Fruit fly (Drosophila melanogaster) whole organism, embryonic: ENCODE results near the gene Ugt37A3.

Experiments used
- BtbVII ChIP-seq: fragments of 200-800 bp; sonication (Bioruptor generic); optimal IDR thresholded peaks from 3 replicates; lab custom pipeline; 2017; ENCODE audit warnings: missing biosample characterization, mild to moderate bottlenecking, missing genetic modification characterization
- CG10565 ChIP-seq: fragments of 200-800 bp; sonication (Bioruptor generic); optimal IDR thresholded peaks from 3 replicates; lab custom pipeline; 2016; ENCODE audit warnings: missing biosample characterization, mild to moderate bottlenecking, missing genetic modification characterization
- CG11085 ChIP-seq: fragments of 200-800 bp; sonication (Bioruptor generic); IDR thresholded peaks from 2 replicates; pipeline ENCODE4 v1.3.6; 2022; ENCODE audit warnings: missing biosample characterization, missing genetic modification characterization
- CG11456 ChIP-seq: fragments of 200-800 bp; sonication (Bioruptor generic); IDR thresholded peaks from 3 replicates; pipeline ENCODE4 v1.3.6; 2022; ENCODE audit warnings: missing biosample characterization, missing genetic modification characterization
- CG11560 ChIP-seq: fragments of 200-800 bp; sonication (Bioruptor generic); IDR thresholded peaks from 3 replicates; pipeline ENCODE4 v1.3.6; 2022; ENCODE audit warnings: missing biosample characterization, missing genetic modification characterization
- CG11723 ChIP-seq: fragments of 200-800 bp; sonication (Bioruptor generic); optimal IDR thresholded peaks from 2 replicates; lab custom pipeline; 2017; ENCODE audit warnings: missing biosample characterization, mild to moderate bottlenecking, missing genetic modification characterization
- CG13624 ChIP-seq: fragments of 200-800 bp; sonication (Bioruptor generic); optimal IDR thresholded peaks from 2 replicates; lab custom pipeline; 2016; ENCODE audit warnings: missing biosample characterization, missing genetic modification characterization
- CG15696 ChIP-seq: fragments of 200-800 bp; sonication (Bioruptor generic); optimal IDR thresholded peaks from 2 replicates; lab custom pipeline; 2019; ENCODE audit warnings: missing biosample characterization, mild to moderate bottlenecking, missing genetic modification characterization, moderate library complexity
- CG17361 ChIP-seq: fragments of 200-800 bp; sonication (Bioruptor generic); IDR thresholded peaks from 3 replicates; pipeline ENCODE4 v1.3.6; 2022; ENCODE audit warnings: missing biosample characterization, missing genetic modification characterization
- CG1792 ChIP-seq: fragments of 200-800 bp; sonication (Bioruptor generic); optimal IDR thresholded peaks from 2 replicates; lab custom pipeline; 2016; ENCODE audit warnings: missing biosample characterization, missing genetic modification characterization
- CG2120 ChIP-seq: fragments of 200-800 bp; sonication (Bioruptor generic); optimal IDR thresholded peaks from 3 replicates; lab custom pipeline; 2016; ENCODE audit warnings: missing biosample characterization, missing genetic modification characterization
- CG2129 ChIP-seq: fragments of 200-800 bp; sonication (Bioruptor generic); IDR thresholded peaks from 2 replicates; pipeline ENCODE4 v1.3.6; 2022; ENCODE audit warnings: missing biosample characterization, missing genetic modification characterization; ENCODE audit not compliant: partially characterized antibody
- CG30020 ChIP-seq: fragments of 200-800 bp; optimal IDR thresholded peaks from 2 replicates; lab custom pipeline; 2019; ENCODE audit warnings: missing biosample characterization, mild to moderate bottlenecking, missing genetic modification characterization, moderate library complexity
- CG31441 ChIP-seq: fragments of 200-800 bp; sonication (Bioruptor generic); IDR thresholded peaks from 2 replicates; pipeline ENCODE4 v1.3.6; 2022; ENCODE audit warnings: missing biosample characterization, missing genetic modification characterization
- CG3163 ChIP-seq: fragments of 200-800 bp; sonication (Bioruptor generic); optimal IDR thresholded peaks from 3 replicates; lab custom pipeline; 2016; ENCODE audit warnings: missing biosample characterization, missing genetic modification characterization
- CG4730 ChIP-seq: fragments of 200-800 bp; sonication (Bioruptor generic); IDR thresholded peaks from 2 replicates; pipeline ENCODE4 v1.3.6; 2022; ENCODE audit warnings: missing biosample characterization, missing genetic modification characterization
- CG6654 ChIP-seq: fragments of 200-800 bp; sonication (Bioruptor generic); optimal IDR thresholded peaks from 2 replicates; lab custom pipeline; 2017; ENCODE audit warnings: missing biosample characterization, mild to moderate bottlenecking, missing genetic modification characterization
- CG6689 ChIP-seq: fragments of 200-800 bp; sonication (Bioruptor generic); IDR thresholded peaks from 2 replicates; pipeline ENCODE4 v1.3.6; 2022; ENCODE audit warnings: missing biosample characterization, missing genetic modification characterization
- CG6765 ChIP-seq: fragments of 200-800 bp; sonication (Bioruptor generic); optimal IDR thresholded peaks from 3 replicates; lab custom pipeline; 2017; ENCODE audit warnings: missing biosample characterization, mild to moderate bottlenecking, missing genetic modification characterization
- CG7745 ChIP-seq: fragments of 200-800 bp; sonication (Bioruptor generic); optimal IDR thresholded peaks from 2 replicates; lab custom pipeline; 2018; ENCODE audit warnings: missing biosample characterization, mild to moderate bottlenecking, missing genetic modification characterization, moderate library complexity
- CG7839 ChIP-seq: fragments of 200-800 bp; sonication (Bioruptor generic); optimal IDR thresholded peaks from 3 replicates; lab custom pipeline; 2018; ENCODE audit warnings: missing biosample characterization, mild to moderate bottlenecking, missing genetic modification characterization, moderate library complexity
- CG7963 ChIP-seq: fragments of 200-800 bp; sonication (Bioruptor generic); IDR thresholded peaks from 3 replicates; pipeline ENCODE4 v1.3.6; 2022; ENCODE audit warnings: missing biosample characterization, missing genetic modification characterization; ENCODE audit not compliant: partially characterized antibody
- CG8388 ChIP-seq: fragments of 200-800 bp; sonication (Bioruptor generic); optimal IDR thresholded peaks from 2 replicates; lab custom pipeline; 2019; ENCODE audit warnings: missing biosample characterization, mild to moderate bottlenecking, missing genetic modification characterization, moderate library complexity
- CG8478 ChIP-seq: fragments of >200 bp; optimal IDR thresholded peaks from 2 replicates; lab custom pipeline; 2018
- CG8765 ChIP-seq: fragments of 200-800 bp; sonication (Bioruptor generic); IDR thresholded peaks from 2 replicates; pipeline ENCODE4 v1.3.6; 2022; ENCODE audit warnings: missing biosample characterization, missing genetic modification characterization
- CG8924 ChIP-seq: fragments of 200-800 bp; optimal IDR thresholded peaks from 3 replicates; lab custom pipeline; 2019; ENCODE audit warnings: missing biosample characterization, mild to moderate bottlenecking, missing genetic modification characterization, moderate library complexity
- CG9437 ChIP-seq: fragments of 200-800 bp; sonication (Bioruptor generic); optimal IDR thresholded peaks from 2 replicates; lab custom pipeline; 2018; ENCODE audit warnings: missing biosample characterization, mild to moderate bottlenecking, missing genetic modification characterization
- CG9609 ChIP-seq: fragments of 200-800 bp; sonication (Bioruptor generic); optimal IDR thresholded peaks from 3 replicates; lab custom pipeline; 2016; ENCODE audit warnings: missing biosample characterization, missing genetic modification characterization
- CG9817 ChIP-seq: fragments of 200-800 bp; sonication (Bioruptor generic); optimal IDR thresholded peaks from 2 replicates; lab custom pipeline; 2018; ENCODE audit warnings: missing biosample characterization, mild to moderate bottlenecking, missing genetic modification characterization, moderate library complexity
- CHES-1-like ChIP-seq: fragments of 200-800 bp; sonication (Bioruptor generic); optimal IDR thresholded peaks from 2 replicates; lab custom pipeline; 2016; ENCODE audit warnings: missing biosample characterization, missing genetic modification characterization
- Dip2 ChIP-seq: fragments of 200-800 bp; sonication (Bioruptor generic); IDR thresholded peaks from 2 replicates; pipeline ENCODE4 v1.3.6; 2022; ENCODE audit warnings: missing biosample characterization, missing genetic modification characterization
- Drgx ChIP-seq: fragments of 200-800 bp; sonication (Bioruptor generic); IDR thresholded peaks from 2 replicates; pipeline ENCODE4 v1.3.6; 2022; ENCODE audit warnings: missing biosample characterization, missing genetic modification characterization
- H2.0 ChIP-seq: fragments of 200-800 bp; sonication (Bioruptor generic); IDR thresholded peaks from 2 replicates; pipeline ENCODE4 v1.3.6; 2022; ENCODE audit warnings: missing biosample characterization, missing genetic modification characterization
- Hr51 ChIP-seq, 2 experiments: fragments of 200-800 bp; sonication (Bioruptor generic); optimal IDR thresholded peaks; 2 replicates in 1 of 2; 3 replicates in 1 of 2; lab custom pipeline; 2016 to 2018; ENCODE audit warnings: missing biosample characterization in 2 of 2, missing genetic modification characterization in 2 of 2, mild to moderate bottlenecking in 1 of 2, moderate library complexity in 1 of 2
- Nf-YB ChIP-seq: fragments of 200-800 bp; sonication (Bioruptor generic); optimal IDR thresholded peaks from 3 replicates; lab custom pipeline; 2019; ENCODE audit warnings: missing biosample characterization, mild to moderate bottlenecking, missing genetic modification characterization, moderate library complexity
- Pdp1 ChIP-seq, 2 experiments: fragments of 200-800 bp; sonication (Bioruptor generic); optimal IDR thresholded peaks; 3 replicates each; lab custom pipeline; 2016; ENCODE audit warnings: missing biosample characterization in 2 of 2, missing genetic modification characterization in 2 of 2, mild to moderate bottlenecking in 1 of 2, moderate library complexity in 1 of 2
- bbx ChIP-seq: fragments of 200-800 bp; sonication (Bioruptor generic); IDR thresholded peaks from 2 replicates; pipeline ENCODE4 v1.3.6; 2022; ENCODE audit warnings: missing biosample characterization, missing genetic modification characterization; ENCODE audit not compliant: partially characterized antibody
- bcd ChIP-seq: fragments of 200-800 bp; sonication (Bioruptor generic); optimal IDR thresholded peaks from 2 replicates; lab custom pipeline; 2017; ENCODE audit warnings: missing biosample characterization, mild to moderate bottlenecking, missing genetic modification characterization
- caup ChIP-seq: fragments of 200-800 bp; sonication (Bioruptor generic); optimal IDR thresholded peaks from 3 replicates; lab custom pipeline; 2017; ENCODE audit warnings: missing biosample characterization, mild to moderate bottlenecking, missing genetic modification characterization, moderate library complexity; ENCODE audit not compliant: severe bottlenecking
- ci ChIP-seq: fragments of 200-800 bp; sonication (Bioruptor generic); IDR thresholded peaks from 3 replicates; pipeline ENCODE4 v1.3.6; 2022; ENCODE audit warnings: missing biosample characterization, missing genetic modification characterization
- dpn ChIP-seq, 2 experiments: fragments of 200-800 bp; sonication (Bioruptor generic); optimal IDR thresholded peaks; 3 replicates each; lab custom pipeline; 2016; ENCODE audit warnings: missing biosample characterization in 2 of 2, missing genetic modification characterization in 2 of 2
- exex ChIP-seq: fragments of 200-800 bp; sonication (Bioruptor generic); optimal IDR thresholded peaks from 4 replicates; lab custom pipeline; 2018; ENCODE audit warnings: missing biosample characterization, mild to moderate bottlenecking, missing genetic modification characterization, moderate library complexity
- her ChIP-seq: fragments of 200-800 bp; sonication (Bioruptor generic); optimal IDR thresholded peaks from 2 replicates; lab custom pipeline; 2016; ENCODE audit warnings: missing biosample characterization, missing genetic modification characterization
- lilli ChIP-seq: fragments of 200-800 bp; sonication (Bioruptor generic); optimal IDR thresholded peaks from 3 replicates; lab custom pipeline; 2016; ENCODE audit warnings: missing biosample characterization, missing genetic modification characterization
- p53 ChIP-seq: fragments of 200-800 bp; sonication (Bioruptor generic); optimal IDR thresholded peaks from 2 replicates; lab custom pipeline; 2016; ENCODE audit warnings: missing biosample characterization, missing genetic modification characterization
- pan ChIP-seq, 4 experiments: fragments of >200 bp in 3 of 4; fragments of 200-800 bp in 1 of 4; sonication (Bioruptor generic) in 1 of 4; optimal IDR thresholded peaks in 3 of 4; IDR thresholded peaks in 1 of 4; 2 replicates each; pipeline versions ENCODE4 v1.3.6 to Lab custom; 2017 to 2022; ENCODE audit warnings: missing biosample characterization in 2 of 4, missing genetic modification characterization in 2 of 4, mixed read lengths in 1 of 4
- scrt ChIP-seq: fragments of 200-800 bp; sonication (Bioruptor generic); optimal IDR thresholded peaks from 2 replicates; lab custom pipeline; 2018; ENCODE audit warnings: missing biosample characterization, mild to moderate bottlenecking, missing genetic modification characterization, moderate library complexity
- ssp ChIP-seq: fragments of 200-800 bp; sonication (Bioruptor generic); IDR thresholded peaks from 2 replicates; pipeline ENCODE4 v1.3.6; 2022; ENCODE audit warnings: missing biosample characterization, missing genetic modification characterization
- vfl ChIP-seq: fragments of 200-800 bp; sonication (Bioruptor generic); optimal IDR thresholded peaks from 2 replicates; lab custom pipeline; 2016; ENCODE audit warnings: missing biosample characterization, missing genetic modification characterization

The Ugt37A3 gene

dm6 chr3R:12722392-12722914 is 21.0 kb downstream of the Ugt37A3 start, which contains the start of gene Men (continued):
- TF ChIP-seq CG9817 (tag; lab: Kevin White, UChicago) (peak; percentile 62), CG9437 (GFP tag; lab: Kevin White, UChicago) (peak; percentile 54), H2.0 (GFP tag; lab: Robert Waterston, UW) (no peak), CG11456 (GFP tag; lab: Robert Waterston, UW) (0 out of 3 replicates have a peak, but pooled peaks have one; percentile 20), CG6689 (peak; percentile 54), lilli (GFP tag; lab: Kevin White, UChicago) (peak; percentile 26), scrt (GFP tag; lab: Kevin White, UChicago) (peak; percentile 5), CG2129 (GFP tag; lab: Robert Waterston, UW) (no peak), p53 (GFP tag; lab: Kevin White, UChicago) (no peak), dpn (GFP tag; optimal IDR thresholded peaks at IDR 0.05; lab: Kevin White, UChicago) (peak; percentile 2 to 48), bbx (no peak), Nf-YB (peak; percentile 19), CG6654 (GFP tag; lab: Kevin White, UChicago) (no peak), CG9609 (GFP tag; lab: Kevin White, UChicago) (no peak), pan (optimal IDR thresholded peaks at IDR 0.05; lab: Kevin White, UChicago) (no peak), pan (GFP tag; optimal IDR thresholded peaks at IDR 0.05 in 1 of 2, IDR thresholded peaks at IDR 0.05 in 1 of 2) (peak in 1 of 2 experiments; percentile 64), CG8478 (no peak), CG11723 (GFP tag; lab: Kevin White, UChicago) (no peak), BtbVII (GFP tag; lab: Kevin White, UChicago) (peak; percentile 28), CG30020 (tag; lab: Kevin White, UChicago) (peak; percentile 40), CG6765 (GFP tag; lab: Kevin White, UChicago) (peak; percentile 41), CHES-1-like (no peak), Drgx (GFP tag; lab: Robert Waterston, UW) (peak; percentile 65; the same call in 1 of the 2 replicates), CG2120 (GFP tag; lab: Kevin White, UChicago) (peak; percentile 33), CG31441 (peak; percentile 81), Dip2 (no peak), Pdp1 (GFP tag; optimal IDR thresholded peaks at IDR 0.05; lab: Kevin White, UChicago) (peak; percentile 4 to 18), CG7963 (GFP tag; lab: Robert Waterston, UW) (no peak), CG17361 (GFP tag; lab: Robert Waterston, UW) (peak; percentile 81), CG3163 (GFP tag; lab: Kevin White, UChicago) (no peak), CG8765 (GFP tag; lab: Robert Waterston, UW) (no peak), ci (0 out of 3 replicates have a peak, but pooled peaks have one; percentile 24), caup (GFP tag; lab: Kevin White, UChicago) (peak; percentile 40), CG7839 (tag; lab: Kevin White, UChicago) (peak; percentile 82), CG11560 (tag; lab: Robert Waterston, UW) (no peak), ssp (GFP tag; lab: Robert Waterston, UW) (peak; percentile 49), exex (tag; lab: Kevin White, UChicago) (peak; percentile 28), CG7745 (tag; lab: Kevin White, UChicago) (no peak), CG15696 (tag; lab: Kevin White, UChicago) (peak; percentile 39), CG11085 (no peak), her (GFP tag; lab: Kevin White, UChicago) (no peak), CG4730 (0 out of 2 replicates have a peak, but pooled peaks have one; percentile 37), vfl (GFP tag; lab: Kevin White, UChicago) (no peak), CG8924 (peak; percentile 67), bcd (GFP tag; lab: Kevin White, UChicago) (peak; percentile 61), CG13624 (GFP tag; lab: Kevin White, UChicago) (no peak), Hr51 (GFP tag; optimal IDR thresholded peaks at IDR 0.05; lab: Kevin White, UChicago) (peak in 1 of 2 experiments; percentile 88), CG8388 (GFP tag; lab: Kevin White, UChicago) (peak; percentile 71), CG1792 (no peak), CG10565 (no peak)
